Worm (Caenorhabditis elegans): ENCODE results near the gene C50C3.5.

C50C3.5 gene

ce11 chrIII:8190505-8190904, 11.5 kb downstream of the C50C3.5 start, which contains the start of gene C50C3.19:
C50C3.19 (plus strand) TSS chrIII:8190805.
- TF ChIP-seq snpc-4 (tag; optimal IDR thresholded peaks at IDR 0.05) (no peak), Y55F3AM.14 (GFP tag; optimal IDR thresholded peaks at IDR 0.05) (no peak), nhr-25 (tag; optimal IDR thresholded peaks at IDR 0.05) (no peak), gmeb-1 (tag; optimal IDR thresholded peaks at IDR 0.05) (no peak), C34F6.9 (tag; optimal IDR thresholded peaks at IDR 0.05) (no peak), aly-2 (tag; optimal IDR thresholded peaks at IDR 0.05) (no peak), zag-1 (tag; optimal IDR thresholded peaks at IDR 0.05) (no peak), ztf-1 (GFP tag; conservative IDR thresholded peaks at IDR 0.05) (no peak), nhr-77 (tag; optimal IDR thresholded peaks at IDR 0.05) (no peak), nhr-23 (tag; optimal IDR thresholded peaks at IDR 0.05) (no peak), nhr-237 (tag; optimal IDR thresholded peaks at IDR 0.05) (no peak), sma-9 (GFP tag; optimal IDR thresholded peaks at IDR 0.05) (no peak), sma-9 (tag; optimal IDR thresholded peaks at IDR 0.05) (no peak), lsy-2 (tag; optimal IDR thresholded peaks at IDR 0.05) (no peak)

ce11 chrIII:8191695-8192094, 12.7 kb downstream of the C50C3.5 start, which contains the start of gene C50C3.1:
C50C3.1 (plus strand) TSS chrIII:8191995.
- no peak for TF ChIP-seq mdl-1 (tag; optimal IDR thresholded peaks at IDR 0.05)
- TF ChIP-seq nhr-11 (tag; optimal IDR thresholded peaks at IDR 0.05) = no peak
- no peak for TF ChIP-seq snpc-4 (tag; optimal IDR thresholded peaks at IDR 0.05)
- no peak for TF ChIP-seq F13H6.1 (tag; optimal IDR thresholded peaks at IDR 0.05)
- TF ChIP-seq ztf-1 (GFP tag; conservative IDR thresholded peaks at IDR 0.05) = no peak
- no peak for TF ChIP-seq mab-5 (tag; optimal IDR thresholded peaks at IDR 0.05)
- TF ChIP-seq mbf-1 (tag; optimal IDR thresholded peaks at IDR 0.05) = no peak
- TF ChIP-seq crh-2 (tag; optimal IDR thresholded peaks at IDR 0.05) = no peak
- TF ChIP-seq sem-4 (tag; optimal IDR thresholded peaks at IDR 0.05) = no peak
- TF ChIP-seq nhr-237 (tag; optimal IDR thresholded peaks at IDR 0.05) = no peak
- TF ChIP-seq nhr-6 (tag; optimal IDR thresholded peaks at IDR 0.05) = no peak

ce11 chrIII:8199060-8199459, 20.0 kb downstream of the C50C3.5 start:
- TF ChIP-seq elt-1 (tag; optimal IDR thresholded peaks at IDR 0.05) (no peak), nhr-77 (tag; optimal IDR thresholded peaks at IDR 0.05) (no peak), sma-9 (GFP tag; optimal IDR thresholded peaks at IDR 0.05) (no peak), sma-9 (tag; optimal IDR thresholded peaks at IDR 0.05) (no peak), nhr-237 (tag; optimal IDR thresholded peaks at IDR 0.05) (no peak), F13H6.1 (tag; optimal IDR thresholded peaks at IDR 0.05) (no peak), sma-3 (GFP tag; optimal IDR thresholded peaks at IDR 0.05) (no peak), unc-62 (GFP tag; optimal IDR thresholded peaks at IDR 0.05) (no peak), elt-3 (tag; optimal IDR thresholded peaks at IDR 0.05) (no peak), Y55F3AM.14 (GFP tag; optimal IDR thresholded peaks at IDR 0.05) (no peak), skn-1 (tag; optimal IDR thresholded peaks at IDR 0.05) (no peak), nhr-12 (tag; optimal IDR thresholded peaks at IDR 0.05) (no peak), fos-1 (tag; optimal IDR thresholded peaks at IDR 0.05) (no peak), snpc-4 (tag; optimal IDR thresholded peaks at IDR 0.05) (no peak), ztf-11 (tag; optimal IDR thresholded peaks at IDR 0.05) (no peak), nhr-129 (tag; optimal IDR thresholded peaks at IDR 0.05) (no peak), nhr-25 (tag; optimal IDR thresholded peaks at IDR 0.05) (no peak), ztf-4 (tag; optimal IDR thresholded peaks at IDR 0.05) (no peak)

ce11 chrIII:8201117-8201516, 22.1 kb downstream of the C50C3.5 start, which contains the start of gene unc-36:
unc-36 (minus strand) TSS chrIII:8201217.
- TF ChIP-seq ceh-82 (tag; optimal IDR thresholded peaks at IDR 0.05) = no peak
- no peak for TF ChIP-seq sma-3 (GFP tag; optimal IDR thresholded peaks at IDR 0.05)
- no peak for TF ChIP-seq unc-55 (GFP tag; optimal IDR thresholded peaks at IDR 0.05)
- TF ChIP-seq nhr-6 (tag; optimal IDR thresholded peaks at IDR 0.05) = no peak
- no peak for TF ChIP-seq lsy-2 (tag; optimal IDR thresholded peaks at IDR 0.05)
- TF ChIP-seq nhr-77 (tag; optimal IDR thresholded peaks at IDR 0.05) = no peak
- no peak for TF ChIP-seq mdl-1 (tag; optimal IDR thresholded peaks at IDR 0.05)
- no peak for TF ChIP-seq snpc-4 (tag; optimal IDR thresholded peaks at IDR 0.05)
- TF ChIP-seq aly-2 (tag; optimal IDR thresholded peaks at IDR 0.05) = no peak
- TF ChIP-seq nhr-23 (tag; optimal IDR thresholded peaks at IDR 0.05) = no peak
- no peak for TF ChIP-seq peb-1 (tag; optimal IDR thresholded peaks at IDR 0.05)
- TF ChIP-seq zag-1 (tag; optimal IDR thresholded peaks at IDR 0.05) = no peak
- no peak for TF ChIP-seq F13H6.1 (tag; optimal IDR thresholded peaks at IDR 0.05)
- no peak for TF ChIP-seq nhr-21 (tag; optimal IDR thresholded peaks at IDR 0.05)

ce11 chrIII:8201760-8202159, 22.7 kb downstream of the C50C3.5 start:
- TF ChIP-seq alr-1 (tag; optimal IDR thresholded peaks at IDR 0.05) (no peak), aly-2 (tag; optimal IDR thresholded peaks at IDR 0.05) (no peak), nhr-25 (tag; optimal IDR thresholded peaks at IDR 0.05) (no peak), nhr-6 (tag; optimal IDR thresholded peaks at IDR 0.05) (no peak), peb-1 (tag; optimal IDR thresholded peaks at IDR 0.05) (no peak), nhr-23 (tag; optimal IDR thresholded peaks at IDR 0.05) (no peak), crh-2 (tag; optimal IDR thresholded peaks at IDR 0.05) (peak; percentile 49), unc-55 (GFP tag; optimal IDR thresholded peaks at IDR 0.05) (peak; percentile 83), lin-11 (tag; optimal IDR thresholded peaks at IDR 0.05) (peak; percentile 30), mab-5 (tag; optimal IDR thresholded peaks at IDR 0.05) (peak; percentile 33), mbf-1 (tag; optimal IDR thresholded peaks at IDR 0.05) (no peak), ztf-11 (tag; optimal IDR thresholded peaks at IDR 0.05) (no peak), nhr-11 (tag; optimal IDR thresholded peaks at IDR 0.05) (no peak), sma-3 (GFP tag; optimal IDR thresholded peaks at IDR 0.05) (no peak), nhr-237 (tag; optimal IDR thresholded peaks at IDR 0.05) (no peak), blmp-1 (tag; optimal IDR thresholded peaks at IDR 0.05; ENCODE audit: insufficient read depth) (no peak), lsy-2 (tag; optimal IDR thresholded peaks at IDR 0.05) (peak in 1 of 2 experiments; percentile 68), elt-3 (tag; optimal IDR thresholded peaks at IDR 0.05) (no peak), nhr-129 (tag; optimal IDR thresholded peaks at IDR 0.05) (peak; percentile 46), sma-9 (GFP tag; optimal IDR thresholded peaks at IDR 0.05) (peak; percentile 41), sma-9 (tag; optimal IDR thresholded peaks at IDR 0.05) (no peak), Y55F3AM.14 (GFP tag; optimal IDR thresholded peaks at IDR 0.05) (peak; percentile 43), zag-1 (tag; optimal IDR thresholded peaks at IDR 0.05) (peak; percentile 56), F13H6.1 (tag; optimal IDR thresholded peaks at IDR 0.05) (peak; percentile 77), mdl-1 (tag; optimal IDR thresholded peaks at IDR 0.05) (no peak), fos-1 (tag; optimal IDR thresholded peaks at IDR 0.05) (no peak), snpc-4 (tag; optimal IDR thresholded peaks at IDR 0.05) (no peak), nhr-77 (tag; optimal IDR thresholded peaks at IDR 0.05) (no peak), ceh-82 (tag; optimal IDR thresholded peaks at IDR 0.05) (no peak), skn-1 (tag; optimal IDR thresholded peaks at IDR 0.05) (no peak)
